Fruit fly (Drosophila melanogaster) whole organism, adult: ENCODE measurements around the gene CG13760.

ENCODE experiments used
- CG11617 ChIP-seq: fragments of 200-800 bp; sonication (Bioruptor generic); optimal IDR thresholded peaks from 2 replicates; lab custom pipeline; 2017; ENCODE audit warnings: mild to moderate bottlenecking, missing biosample characterization, missing genetic modification reagents, missing genetic modification characterization
- CG12768 ChIP-seq: fragments of 200-800 bp; sonication (Bioruptor generic); optimal IDR thresholded peaks from 2 replicates; lab custom pipeline; 2017; ENCODE audit warnings: missing biosample characterization, missing genetic modification characterization, mild to moderate bottlenecking, moderate library complexity, missing genetic modification reagents
- CG14711 ChIP-seq: fragments of 200-800 bp; sonication (Bioruptor generic); optimal IDR thresholded peaks from 2 replicates; lab custom pipeline; 2018; ENCODE audit warnings: missing biosample characterization, mild to moderate bottlenecking, missing genetic modification characterization, moderate library complexity
- CG1620 ChIP-seq: fragments of 200-800 bp; sonication (Bioruptor generic); optimal IDR thresholded peaks from 2 replicates; lab custom pipeline; 2016; ENCODE audit warnings: missing biosample characterization, missing genetic modification characterization
- CG33017 ChIP-seq: fragments of 200-800 bp; sonication (Bioruptor generic); optimal IDR thresholded peaks from 2 replicates; lab custom pipeline; 2018; ENCODE audit warnings: missing biosample characterization, mild to moderate bottlenecking, missing genetic modification characterization, moderate library complexity
- CG5204 ChIP-seq: fragments of 200-800 bp; sonication (Bioruptor generic); optimal IDR thresholded peaks from 2 replicates; lab custom pipeline; 2016; ENCODE audit warnings: missing biosample characterization, missing genetic modification characterization
- CG7045 ChIP-seq: fragments of 200-800 bp; sonication (Bioruptor generic); optimal IDR thresholded peaks from 2 replicates; lab custom pipeline; 2017; ENCODE audit warnings: missing biosample characterization, mild to moderate bottlenecking, missing genetic modification characterization
- CG7101 ChIP-seq: fragments of 200-800 bp; sonication (Bioruptor generic); optimal IDR thresholded peaks from 2 replicates; lab custom pipeline; 2018; ENCODE audit warnings: missing biosample characterization, mild to moderate bottlenecking, missing genetic modification characterization, moderate library complexity
- Clk ChIP-seq: fragments of 200-800 bp; sonication (Bioruptor generic); optimal IDR thresholded peaks from 2 replicates; lab custom pipeline; 2017; ENCODE audit warnings: missing biosample characterization, missing genetic modification characterization
- Crg-1 ChIP-seq: fragments of 200-800 bp; sonication (Bioruptor generic); optimal IDR thresholded peaks from 2 replicates; lab custom pipeline; 2016; ENCODE audit warnings: missing biosample characterization, missing genetic modification characterization
- Hr96 ChIP-seq: fragments of 200-800 bp; sonication (Bioruptor generic); optimal IDR thresholded peaks from 2 replicates; lab custom pipeline; 2016; ENCODE audit warnings: missing biosample characterization, missing genetic modification characterization
- Mnt ChIP-seq: fragments of 200-800 bp; sonication (Bioruptor generic); optimal IDR thresholded peaks from 2 replicates; lab custom pipeline; 2016; ENCODE audit warnings: missing biosample characterization, mild to moderate bottlenecking, missing genetic modification characterization
- bab1 ChIP-seq: fragments of 200-800 bp; sonication (Bioruptor generic); optimal IDR thresholded peaks from 3 replicates; lab custom pipeline; 2019; ENCODE audit warnings: missing biosample characterization, mild to moderate bottlenecking, missing genetic modification characterization, moderate library complexity
- cic ChIP-seq: fragments of 200-800 bp; sonication (Bioruptor generic); optimal IDR thresholded peaks from 2 replicates; lab custom pipeline; 2017; ENCODE audit warnings: missing biosample characterization, mild to moderate bottlenecking, missing genetic modification characterization, moderate library complexity
- cnc ChIP-seq, 2 experiments: fragments of >200 bp; optimal IDR thresholded peaks; 2 replicates each; lab custom pipeline; 2017
- kay ChIP-seq: fragments of 200-800 bp; sonication (Bioruptor generic); peaks from one replicate; lab custom pipeline; 2016; ENCODE audit warnings: missing biosample characterization, missing genetic modification characterization, borderline replicate concordance
- ovo ChIP-seq: fragments of 200-800 bp; sonication (Bioruptor generic); optimal IDR thresholded peaks from 2 replicates; lab custom pipeline; 2016; ENCODE audit warnings: missing biosample characterization, missing genetic modification characterization
- pad ChIP-seq: fragments of 200-800 bp; sonication (Bioruptor generic); optimal IDR thresholded peaks from 3 replicates; lab custom pipeline; 2017; ENCODE audit warnings: missing biosample characterization, missing genetic modification characterization, mild to moderate bottlenecking, moderate library complexity, missing genetic modification reagents
- tj ChIP-seq: fragments of 200-800 bp; sonication (Bioruptor generic); optimal IDR thresholded peaks from 3 replicates; lab custom pipeline; 2017; ENCODE audit warnings: missing biosample characterization, mild to moderate bottlenecking, missing genetic modification characterization, moderate library complexity
- toe ChIP-seq: fragments of 200-800 bp; sonication (Bioruptor generic); optimal IDR thresholded peaks from 2 replicates; lab custom pipeline; 2016; ENCODE audit warnings: missing biosample characterization, missing genetic modification characterization

CG13760 gene

DNA sequence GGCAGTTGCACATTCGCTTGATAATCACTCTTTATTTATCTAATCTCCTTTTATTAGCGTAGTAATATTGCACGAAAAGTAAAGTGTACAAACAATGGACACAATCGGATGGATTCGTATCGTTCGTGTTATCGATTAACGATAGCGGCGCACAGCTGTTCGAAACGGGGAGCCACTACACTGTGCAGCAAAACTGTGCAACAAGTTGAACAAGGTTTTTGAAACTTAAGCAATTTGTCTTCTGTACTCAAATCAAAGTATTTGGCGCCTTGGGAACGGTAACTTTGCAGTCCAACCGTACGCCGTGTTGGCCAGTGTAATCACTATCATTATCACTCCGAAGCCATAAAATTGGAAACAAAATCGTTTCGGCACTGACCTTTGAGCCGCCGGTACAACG, 34.2 kb upstream of the CG13760 start, which contains the start of the genes Tsp3A and Seipin:
TSS of gene Tsp3A (minus strand) at position 88 of the 400 bp plus-strand sequence.
TSS of gene Seipin (plus strand) at position 149 of the 400 bp plus-strand sequence.
- TF ChIP-seq ovo (GFP tag; lab: Kevin White, UChicago) (peak; percentile 30), Hr96 (GFP tag; lab: Kevin White, UChicago) (no peak), CG5204 (GFP tag; lab: Kevin White, UChicago) (no peak), CG14711 (tag; lab: Kevin White, UChicago) (peak; percentile 84), toe (GFP tag; lab: Kevin White, UChicago) (no peak), bab1 (peak; percentile 84), CG11617 (GFP tag; lab: Kevin White, UChicago) (peak; percentile 88), CG12768 (GFP tag; lab: Kevin White, UChicago) (peak; percentile 97), CG1620 (peak; percentile 48), Mnt (GFP tag; lab: Kevin White, UChicago) (peak; percentile 61), kay (GFP tag; lab: Kevin White, UChicago) (no peak), cnc (optimal IDR thresholded peaks at IDR 0.05; lab: Kevin White, UChicago) (no peak), Crg-1 (peak; percentile 51), pad (peak; percentile 75), CG33017 (tag; lab: Kevin White, UChicago) (peak; percentile 83), CG7101 (tag; lab: Kevin White, UChicago) (peak; percentile 88), Clk (GFP tag; lab: Kevin White, UChicago) (peak; percentile 67), tj (GFP tag; lab: Kevin White, UChicago) (peak; percentile 87), cic (peak; percentile 60), CG7045 (GFP tag; lab: Kevin White, UChicago) (peak; percentile 79)

DNA sequence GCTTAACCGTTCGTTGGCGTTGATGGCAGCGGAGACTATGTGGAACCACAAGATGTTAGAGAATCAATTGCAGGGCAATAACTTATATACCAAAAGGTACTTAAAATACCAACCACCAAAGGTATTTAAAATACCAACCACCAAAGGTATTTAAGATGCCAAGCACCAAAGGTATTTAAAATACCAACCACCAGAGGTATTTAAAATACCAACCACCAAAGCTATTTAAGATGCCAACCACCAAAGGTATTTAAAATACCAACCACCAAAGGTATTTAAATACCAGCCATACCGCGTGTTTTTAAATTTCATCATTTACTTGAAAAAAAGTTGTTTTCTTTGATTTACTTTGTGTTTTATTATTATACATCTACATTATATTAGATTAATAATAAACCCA, 31.9 kb upstream of the CG13760 start:
- TF ChIP-seq Hr96 (GFP tag; lab: Kevin White, UChicago) (no peak), CG7045 (GFP tag; lab: Kevin White, UChicago) (no peak), CG1620 (no peak), pad (no peak), CG14711 (tag; lab: Kevin White, UChicago) (no peak), cic (no peak), toe (GFP tag; lab: Kevin White, UChicago) (no peak), kay (GFP tag; lab: Kevin White, UChicago) (no peak), CG11617 (GFP tag; lab: Kevin White, UChicago) (no peak), CG33017 (tag; lab: Kevin White, UChicago) (no peak), tj (GFP tag; lab: Kevin White, UChicago) (no peak), bab1 (no peak)

DNA sequence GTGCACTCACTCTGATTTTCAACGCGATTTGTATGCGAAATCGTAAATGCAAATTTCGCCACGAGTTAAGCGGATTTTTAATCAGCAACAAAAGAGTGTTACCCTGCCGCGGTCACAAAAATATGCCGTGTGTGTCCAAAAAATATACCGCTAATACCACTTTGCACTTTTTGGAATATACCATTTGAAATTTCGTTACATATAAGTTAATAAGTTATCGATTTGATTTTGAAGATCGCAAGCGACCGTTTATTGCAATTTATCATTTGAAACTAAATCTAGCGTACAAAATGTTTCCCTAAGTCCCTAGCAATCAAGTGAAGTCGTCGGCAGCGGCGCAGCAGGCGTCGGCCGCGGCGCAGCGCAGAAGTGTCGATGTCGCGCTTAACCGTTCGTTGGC, 24.7 kb upstream of the CG13760 start, which contains the start of gene eIF3g1:
TSS of gene eIF3g1 (minus strand) at position 101 of the 400 bp plus-strand sequence.
- TF ChIP-seq Mnt (GFP tag; lab: Kevin White, UChicago): peak; percentile 22

DNA sequence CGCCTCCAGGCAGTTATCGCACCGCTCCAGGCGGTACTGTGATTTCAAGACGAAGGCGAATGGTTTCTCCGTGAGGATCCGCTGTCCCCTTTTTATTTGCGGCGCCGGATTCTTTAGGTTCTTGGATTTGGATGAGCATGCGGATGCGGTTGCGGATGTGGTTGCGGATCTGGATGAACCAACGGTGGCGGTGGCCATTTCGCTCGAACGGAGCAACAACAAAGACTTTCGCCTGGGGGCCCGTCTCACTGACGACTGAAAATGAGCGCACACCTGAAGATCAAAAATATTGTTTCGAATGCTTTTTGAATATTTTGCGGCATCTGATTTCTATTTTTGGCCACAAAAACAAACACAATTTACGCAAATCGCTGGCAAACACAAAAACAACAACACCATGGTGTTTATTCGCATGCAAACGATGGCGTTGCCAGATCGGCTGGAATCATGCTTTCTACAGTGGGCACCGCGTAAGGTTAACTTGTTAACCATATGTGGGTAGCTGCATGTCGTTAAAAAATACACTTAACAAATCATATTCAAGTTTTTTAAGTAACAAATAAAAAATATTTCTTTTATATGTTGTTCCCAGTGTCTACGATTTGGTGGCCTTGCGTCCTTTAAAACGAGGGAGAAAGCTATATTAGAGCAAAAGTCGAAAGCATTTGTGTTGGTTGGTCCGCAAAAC, 23.1 kb upstream of the CG13760 start, which contains the start of gene Smyd3:
TSS of gene Smyd3 (minus strand) at position 407 of the 688 bp plus-strand sequence.
- TF ChIP-seq Crg-1 (peak; percentile 57), CG14711 (tag; lab: Kevin White, UChicago) (peak; percentile 62), CG1620 (peak; percentile 52), Hr96 (GFP tag; lab: Kevin White, UChicago) (no peak), bab1 (peak; percentile 81), CG7045 (GFP tag; lab: Kevin White, UChicago) (peak; percentile 46), CG7101 (tag; lab: Kevin White, UChicago) (peak; percentile 61), tj (GFP tag; lab: Kevin White, UChicago) (peak; percentile 40), CG5204 (GFP tag; lab: Kevin White, UChicago) (no peak), cic (peak; percentile 44), CG11617 (GFP tag; lab: Kevin White, UChicago) (peak; percentile 74), toe (GFP tag; lab: Kevin White, UChicago) (peak; percentile 61), kay (GFP tag; lab: Kevin White, UChicago) (no peak), Mnt (GFP tag; lab: Kevin White, UChicago) (peak; percentile 83), Clk (GFP tag; lab: Kevin White, UChicago) (peak; percentile 30), ovo (GFP tag; lab: Kevin White, UChicago) (no peak), cnc (optimal IDR thresholded peaks at IDR 0.05; lab: Kevin White, UChicago) (no peak), CG33017 (tag; lab: Kevin White, UChicago) (peak; percentile 77), pad (peak; percentile 50), CG12768 (GFP tag; lab: Kevin White, UChicago) (peak; percentile 68)

DNA sequence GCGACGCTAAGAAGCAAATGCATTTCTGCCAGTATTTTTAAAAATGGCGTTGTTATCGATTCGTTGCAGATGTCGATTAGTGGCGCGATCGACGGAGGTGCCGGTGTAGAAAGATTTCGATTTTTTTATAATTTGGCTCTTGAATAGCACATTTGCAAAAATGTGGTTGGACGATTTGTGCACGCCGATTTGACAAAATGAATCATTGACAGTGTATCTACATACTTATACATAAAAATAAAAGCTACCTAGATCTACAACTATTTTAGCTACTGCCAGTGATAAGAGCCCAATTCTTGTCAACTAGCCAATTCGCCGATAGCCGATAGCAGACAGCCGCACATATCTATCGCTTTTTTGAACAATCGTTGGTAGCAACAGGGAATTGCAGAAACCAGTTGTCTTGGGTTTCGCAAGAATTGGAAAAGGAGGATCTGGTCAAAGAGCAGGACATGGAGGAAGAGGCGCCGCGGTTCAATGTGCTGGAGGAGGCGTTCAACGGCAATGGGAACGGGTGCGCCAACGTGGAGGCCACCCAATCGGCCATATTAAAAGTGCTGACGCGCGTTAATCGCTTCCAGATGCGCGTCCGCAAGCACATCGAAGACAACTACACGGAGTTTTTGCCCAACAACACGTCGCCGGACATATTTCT, 18.5 kb upstream of the CG13760 start, which contains the start of the genes Klp3A and Zw10:
TSS of gene Klp3A (minus strand) at position 202 of the 655 bp plus-strand sequence.
TSS of gene Zw10 (plus strand) at position 347 of the 655 bp plus-strand sequence.
- TF ChIP-seq toe (GFP tag; lab: Kevin White, UChicago) (no peak), CG12768 (GFP tag; lab: Kevin White, UChicago) (no peak), Clk (GFP tag; lab: Kevin White, UChicago) (no peak), Hr96 (GFP tag; lab: Kevin White, UChicago) (no peak), CG5204 (GFP tag; lab: Kevin White, UChicago) (no peak), CG11617 (GFP tag; lab: Kevin White, UChicago) (no peak), tj (GFP tag; lab: Kevin White, UChicago) (peak; percentile 93), kay (GFP tag; lab: Kevin White, UChicago) (no peak), CG33017 (tag; lab: Kevin White, UChicago) (no peak), CG1620 (peak; percentile 12), pad (no peak), Crg-1 (no peak), CG7101 (tag; lab: Kevin White, UChicago) (peak; percentile 31), Mnt (GFP tag; lab: Kevin White, UChicago) (peak; percentile 36), cic (no peak), ovo (GFP tag; lab: Kevin White, UChicago) (no peak), bab1 (peak; percentile 71), CG14711 (tag; lab: Kevin White, UChicago) (peak; percentile 16), CG7045 (GFP tag; lab: Kevin White, UChicago) (no peak), cnc (optimal IDR thresholded peaks at IDR 0.05; lab: Kevin White, UChicago) (no peak)
